Fruit fly (Drosophila melanogaster): Measurements from ENCODE around the gene twin.

The twin gene

dm6 chr3R:24261380-24262021 is 39.7 kb upstream of the twin start:
- TF ChIP-seq CG10348 (GFP tag; IDR thresholded peaks at IDR 0.05) (no peak), CG8159 (tag; optimal IDR thresholded peaks at IDR 0.05) (peak; percentile 59), CG14655 (GFP tag; optimal IDR thresholded peaks at IDR 0.05) (peak; percentile 87), gl (tag; optimal IDR thresholded peaks at IDR 0.05) (peak; percentile 9), Snoo (tag; optimal IDR thresholded peaks at IDR 0.05) (no peak), fd96Ca (GFP tag; IDR thresholded peaks at IDR 0.05) (0 out of 3 replicates have a peak, but pooled peaks have one; percentile 32), CG8301 (tag; optimal IDR thresholded peaks at IDR 0.05) (peak; percentile 79), Pif1B (GFP tag; optimal IDR thresholded peaks at IDR 0.05) (peak; percentile 76), CG32121 (GFP tag; IDR thresholded peaks at IDR 0.05) (no peak), D1 (tag; optimal IDR thresholded peaks at IDR 0.05) (peak; percentile 44), CG17806 (tag; optimal IDR thresholded peaks at IDR 0.05) (peak; percentile 73), Pif1A (GFP tag; optimal IDR thresholded peaks at IDR 0.05) (peak; percentile 69), CG4496 (GFP tag; IDR thresholded peaks at IDR 0.05) (peak; percentile 18; the same call in 2 of the 3 replicates), CG12605 (GFP tag; IDR thresholded peaks at IDR 0.05) (no peak), CG13204 (GFP tag; optimal IDR thresholded peaks at IDR 0.05) (peak; percentile 45), CG9948 (tag; optimal IDR thresholded peaks at IDR 0.05) (peak; percentile 75), EcR (GFP tag; optimal IDR thresholded peaks at IDR 0.05) (peak; percentile 7), CG34367 (tag; optimal IDR thresholded peaks at IDR 0.05) (peak; percentile 45), Ets98B (GFP tag; IDR thresholded peaks at IDR 0.05) (peak; percentile 19; the same call in 1 of the 2 replicates), rn (GFP tag; IDR thresholded peaks at IDR 0.05) (no peak), CG15710 (tag; optimal IDR thresholded peaks at IDR 0.05) (peak; percentile 54)

DNA sequence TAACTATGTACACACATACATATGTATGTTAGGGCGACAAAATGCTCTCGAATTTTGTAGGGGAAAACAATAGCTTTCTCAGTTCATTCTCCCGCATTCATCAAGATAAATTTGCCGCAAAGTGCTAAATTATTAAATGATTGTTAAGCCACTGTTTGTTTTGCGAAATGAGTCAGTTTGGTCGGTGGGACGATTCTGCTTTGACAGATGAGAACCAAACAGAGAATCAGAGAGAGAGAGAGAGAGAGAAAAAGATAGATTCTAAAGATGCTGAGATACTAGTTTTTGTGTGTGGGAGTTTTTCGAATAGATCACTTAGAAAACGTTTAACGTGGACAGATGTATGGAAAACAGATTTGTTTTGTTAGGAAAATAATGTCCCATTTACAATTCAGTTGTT is 38.6 kb upstream of the twin start:
- no peak for TF ChIP-seq EcR (GFP tag; optimal IDR thresholded peaks at IDR 0.05)
- TF ChIP-seq Snoo (tag; optimal IDR thresholded peaks at IDR 0.05), result no peak
- no peak for TF ChIP-seq CG15710 (tag; optimal IDR thresholded peaks at IDR 0.05)
- no peak for TF ChIP-seq Ets98B (GFP tag; IDR thresholded peaks at IDR 0.05)
- no peak for TF ChIP-seq CG10348 (GFP tag; IDR thresholded peaks at IDR 0.05)
- TF ChIP-seq CG32121 (GFP tag; IDR thresholded peaks at IDR 0.05), result no peak

DNA sequence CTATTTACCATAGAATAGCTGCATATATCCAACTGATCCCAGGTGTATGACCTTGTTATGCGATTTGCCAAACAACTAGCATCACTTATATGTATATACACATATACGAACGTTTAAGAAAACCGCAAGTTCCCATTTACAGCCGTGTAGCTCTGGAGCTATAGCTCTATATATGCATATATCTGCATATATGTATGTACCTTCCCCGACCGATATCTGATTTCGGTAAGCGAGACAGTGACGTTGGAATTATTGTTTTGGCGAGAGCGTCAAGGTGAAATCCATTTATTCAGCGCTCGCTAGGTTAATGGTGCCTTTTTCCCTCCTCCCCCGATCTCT is 38.2 kb upstream of the twin start:
- TF ChIP-seq rn (GFP tag; IDR thresholded peaks at IDR 0.05), result no peak
- TF ChIP-seq CG15710 (tag; optimal IDR thresholded peaks at IDR 0.05), result no peak
- no peak for TF ChIP-seq CG14655 (GFP tag; optimal IDR thresholded peaks at IDR 0.05)

DNA sequence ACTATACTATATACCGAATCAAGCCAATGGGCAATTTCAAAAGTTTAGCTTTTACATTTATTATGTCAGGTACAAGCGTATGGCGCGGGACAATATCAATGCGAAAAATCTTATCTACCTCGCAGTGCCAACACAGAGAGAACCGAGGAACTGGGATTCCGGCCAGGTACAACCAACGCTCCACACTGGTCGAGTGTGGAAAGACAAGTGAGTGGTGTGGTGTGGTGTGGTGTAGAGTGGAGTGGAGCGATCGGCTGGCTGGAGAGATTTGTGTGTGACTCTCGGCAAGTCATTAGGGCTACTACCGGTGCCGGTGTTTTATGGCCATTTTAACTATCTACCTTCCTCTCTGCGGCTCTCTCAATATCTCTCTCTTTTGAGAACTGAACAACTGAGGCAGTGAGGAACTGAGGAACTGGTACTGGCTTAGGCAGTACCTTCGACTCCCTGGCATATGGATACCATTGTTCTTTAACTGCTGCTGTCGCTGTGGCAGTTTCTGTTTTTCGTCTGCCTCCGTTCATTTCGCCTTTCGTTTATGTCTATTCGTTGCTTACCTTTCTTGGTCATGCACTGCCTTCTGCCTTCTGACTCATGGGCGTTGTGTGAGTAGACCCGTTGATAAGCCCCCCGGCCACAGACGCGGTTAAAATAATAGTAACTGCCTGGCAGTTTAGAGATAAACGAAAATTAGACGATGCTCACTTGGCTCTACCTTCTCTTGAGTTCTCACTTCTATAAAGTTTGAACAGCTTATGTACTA is 37.7 kb upstream of the twin start:
- TF ChIP-seq CG32121 (GFP tag; IDR thresholded peaks at IDR 0.05), result peak; percentile 80
- no peak for TF ChIP-seq D1 (tag; optimal IDR thresholded peaks at IDR 0.05)
- TF ChIP-seq CG17806 (tag; optimal IDR thresholded peaks at IDR 0.05), result peak; percentile 96
- peak; percentile 96 for TF ChIP-seq CG9948 (tag; optimal IDR thresholded peaks at IDR 0.05)
- peak; percentile 71 for TF ChIP-seq CG10348 (GFP tag; IDR thresholded peaks at IDR 0.05)
- TF ChIP-seq CG12605 (GFP tag; IDR thresholded peaks at IDR 0.05), result peak; percentile 88
- TF ChIP-seq CG34367 (tag; optimal IDR thresholded peaks at IDR 0.05), result peak; percentile 97
- peak; percentile 98 for TF ChIP-seq CG15710 (tag; optimal IDR thresholded peaks at IDR 0.05)
- TF ChIP-seq CG14655 (GFP tag; optimal IDR thresholded peaks at IDR 0.05), result no peak
- TF ChIP-seq fd96Ca (GFP tag; IDR thresholded peaks at IDR 0.05), result peak; percentile 94
- TF ChIP-seq EcR (GFP tag; optimal IDR thresholded peaks at IDR 0.05), result peak; percentile 75
- TF ChIP-seq CG13204 (GFP tag; optimal IDR thresholded peaks at IDR 0.05), result peak; percentile 92
- TF ChIP-seq Ets98B (GFP tag; IDR thresholded peaks at IDR 0.05), result peak; percentile 88
- TF ChIP-seq CG8301 (tag; optimal IDR thresholded peaks at IDR 0.05), result peak; percentile 89
- TF ChIP-seq CG8159 (tag; optimal IDR thresholded peaks at IDR 0.05), result peak; percentile 97
- TF ChIP-seq gl (tag; optimal IDR thresholded peaks at IDR 0.05), result peak; percentile 96
- peak; percentile 95 for TF ChIP-seq Pif1A (GFP tag; optimal IDR thresholded peaks at IDR 0.05)
- TF ChIP-seq Snoo (tag; optimal IDR thresholded peaks at IDR 0.05), result peak; percentile 93
- peak; percentile 63; the same call in 1 of the 2 replicates for TF ChIP-seq rn (GFP tag; IDR thresholded peaks at IDR 0.05)
- TF ChIP-seq CG4496 (GFP tag; IDR thresholded peaks at IDR 0.05), result peak; percentile 96
- peak; percentile 93 for TF ChIP-seq Pif1B (GFP tag; optimal IDR thresholded peaks at IDR 0.05)

DNA sequence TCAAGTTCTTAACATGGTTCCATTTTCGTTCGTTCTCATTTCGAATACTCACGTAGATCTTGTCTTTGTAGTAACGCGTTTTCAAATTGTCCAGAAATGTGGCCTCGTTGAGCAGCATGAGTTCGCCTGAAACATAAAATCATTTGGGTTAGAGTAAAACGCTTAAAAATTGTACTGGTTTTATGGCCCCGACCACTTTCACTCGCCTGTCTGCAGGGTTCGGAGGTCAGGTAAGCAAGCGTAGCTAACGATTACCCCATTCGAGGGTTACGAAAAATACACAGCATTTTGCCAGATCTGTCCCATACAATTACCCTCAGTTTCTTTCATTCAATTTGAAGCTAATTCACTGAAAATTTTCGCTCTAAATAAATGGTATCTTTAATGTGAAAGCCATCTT is 36.6 kb upstream of the twin start:
- no peak for TF ChIP-seq gl (tag; optimal IDR thresholded peaks at IDR 0.05)
- no peak for TF ChIP-seq CG8159 (tag; optimal IDR thresholded peaks at IDR 0.05)
- TF ChIP-seq CG17806 (tag; optimal IDR thresholded peaks at IDR 0.05), result no peak
- no peak for TF ChIP-seq CG32121 (GFP tag; IDR thresholded peaks at IDR 0.05)
- no peak for TF ChIP-seq Pif1B (GFP tag; optimal IDR thresholded peaks at IDR 0.05)
- TF ChIP-seq CG15710 (tag; optimal IDR thresholded peaks at IDR 0.05), result no peak
- no peak for TF ChIP-seq CG13204 (GFP tag; optimal IDR thresholded peaks at IDR 0.05)
- no peak for TF ChIP-seq CG4496 (GFP tag; IDR thresholded peaks at IDR 0.05)
- no peak for TF ChIP-seq CG8301 (tag; optimal IDR thresholded peaks at IDR 0.05)
- TF ChIP-seq EcR (GFP tag; optimal IDR thresholded peaks at IDR 0.05), result no peak
- no peak for TF ChIP-seq CG10348 (GFP tag; IDR thresholded peaks at IDR 0.05)
- TF ChIP-seq CG9948 (tag; optimal IDR thresholded peaks at IDR 0.05), result no peak
- TF ChIP-seq CG12605 (GFP tag; IDR thresholded peaks at IDR 0.05), result no peak
- TF ChIP-seq Ets98B (GFP tag; IDR thresholded peaks at IDR 0.05), result no peak
- no peak for TF ChIP-seq CG34367 (tag; optimal IDR thresholded peaks at IDR 0.05)

DNA sequence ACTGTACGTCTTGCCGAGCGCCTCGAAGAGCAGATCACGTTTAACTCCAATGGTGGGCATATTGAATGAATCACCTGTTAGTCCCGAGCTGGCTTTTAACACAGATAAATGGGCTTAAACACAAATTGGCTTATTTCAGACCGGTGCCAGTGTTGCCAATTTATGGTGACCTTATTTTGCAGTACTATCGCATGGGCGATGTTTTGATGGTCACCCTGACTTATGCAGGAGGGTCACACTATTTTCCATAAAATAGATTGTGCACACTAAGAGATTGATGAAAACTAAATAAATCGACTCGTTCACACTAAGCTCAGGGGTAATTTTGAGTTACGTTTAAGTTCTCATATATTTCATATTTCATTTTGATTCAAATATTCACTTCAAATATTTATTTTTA is 30.7 kb upstream of the twin start, which contains the start of gene beta-PheRS:
beta-PheRS (minus strand) TSS at position 186 of the 400 bp plus-strand sequence.
- TF ChIP-seq fd96Ca (GFP tag; IDR thresholded peaks at IDR 0.05) (peak; percentile 11; the same call in 1 of the 3 replicates), Pif1A (GFP tag; optimal IDR thresholded peaks at IDR 0.05) (no peak)
